Fruit fly (Drosophila melanogaster): ENCODE results near the gene bur.
A peak's percentile ranks its signal among the peaks of the same experiment; 100 is the strongest.

bur gene

dm6 chr2L:21156156-21157040 lies 23.1 kb downstream of the bur start, which contains the start of the genes Mpp6 and E2f2 (continued):
- TF ChIP-seq Chrac-16 (GFP tag; optimal IDR thresholded peaks at IDR 0.05) (no peak), HLH4C (GFP tag; IDR thresholded peaks at IDR 0.05; ENCODE audit: partially characterized antibody) (peak; percentile 77), aop (GFP tag; IDR thresholded peaks at IDR 0.05) (no peak), en (GFP tag; optimal IDR thresholded peaks at IDR 0.05) (no peak), CG11504 (tag; optimal IDR thresholded peaks at IDR 0.05) (peak; percentile 18), CG34376 (GFP tag; optimal IDR thresholded peaks at IDR 0.05) (peak; percentile 6), Pdp1 (GFP tag; optimal IDR thresholded peaks at IDR 0.05) (peak in 1 of 2 experiments; percentile 16), CG1647 (GFP tag; optimal IDR thresholded peaks at IDR 0.05) (no peak), sens-2 (GFP tag; IDR thresholded peaks at IDR 0.05) (no peak), CG2678 (tag; optimal IDR thresholded peaks at IDR 0.05) (no peak), CG10979 (tag; optimal IDR thresholded peaks at IDR 0.05) (no peak), CG4282 (GFP tag; optimal IDR thresholded peaks at IDR 0.05) (no peak), tup (GFP tag; optimal IDR thresholded peaks at IDR 0.05) (no peak), CG18262 (tag; optimal IDR thresholded peaks at IDR 0.05) (no peak), CG18619 (GFP tag; optimal IDR thresholded peaks at IDR 0.05) (peak; percentile 36), Myb (GFP tag; optimal IDR thresholded peaks at IDR 0.05) (peak; percentile 33), Sry-δ (GFP tag; optimal IDR thresholded peaks at IDR 0.05) (peak; percentile 59), HHEX (GFP tag; optimal IDR thresholded peaks at IDR 0.05) (no peak), CG1792 (GFP tag; optimal IDR thresholded peaks at IDR 0.05) (no peak), hkb (optimal IDR thresholded peaks at IDR 0.05) (no peak), hkb (GFP tag; IDR thresholded peaks at IDR 0.05) (no peak), usp (GFP tag; optimal IDR thresholded peaks at IDR 0.05) (no peak), eyg (GFP tag; optimal IDR thresholded peaks at IDR 0.05) (no peak), CG10209 (GFP tag; optimal IDR thresholded peaks at IDR 0.05) (peak; percentile 23), sr (GFP tag; IDR thresholded peaks at IDR 0.05) (no peak), tgo (GFP tag; IDR thresholded peaks at IDR 0.05) (peak; percentile 14; the same call in 1 of the 3 replicates), D (optimal IDR thresholded peaks at IDR 0.05) (no peak), D (GFP tag; optimal IDR thresholded peaks at IDR 0.05) (no peak), Bteb2 (GFP tag; optimal IDR thresholded peaks at IDR 0.05) (peak; percentile 16), CG11398 (GFP tag; optimal IDR thresholded peaks at IDR 0.05) (no peak), Ravus (GFP tag; IDR thresholded peaks at IDR 0.05) (no peak), gt (GFP tag; IDR thresholded peaks at IDR 0.05) (no peak), GATAe (GFP tag; conservative IDR thresholded peaks at IDR 0.05) (no peak), Poxn (GFP tag; IDR thresholded peaks at IDR 0.05) (no peak), tll (GFP tag; optimal IDR thresholded peaks at IDR 0.05) (no peak), slou (GFP tag; optimal IDR thresholded peaks at IDR 0.05) (no peak), CG2199 (GFP tag; IDR thresholded peaks at IDR 0.05) (no peak), Rfx (GFP tag; IDR thresholded peaks at IDR 0.05) (peak; percentile 86), nau (GFP tag; optimal IDR thresholded peaks at IDR 0.05) (no peak), chinmo (GFP tag; IDR thresholded peaks at IDR 0.05; ENCODE audit: partially characterized antibody) (peak; percentile 80; the same call in 2 of the 4 replicates), tna (GFP tag; IDR thresholded peaks at IDR 0.05; ENCODE audit: partially characterized antibody) (peak; percentile 66), Lim3 (GFP tag; IDR thresholded peaks at IDR 0.05) (no peak), CG10321 (GFP tag; IDR thresholded peaks at IDR 0.05) (no peak), CG7357 (GFP tag; IDR thresholded peaks at IDR 0.05) (no peak), CG8089 (GFP tag; optimal IDR thresholded peaks at IDR 0.05) (no peak), CG14667 (GFP tag; IDR thresholded peaks at IDR 0.05) (no peak), CG1602 (GFP tag; optimal IDR thresholded peaks at IDR 0.05) (peak; percentile 23), eve (GFP tag; optimal IDR thresholded peaks at IDR 0.05) (no peak), CG6813 (GFP tag; optimal IDR thresholded peaks at IDR 0.05) (no peak), btn (GFP tag; optimal IDR thresholded peaks at IDR 0.05) (no peak)

Data from whole organism, embryonic.